Worm (Caenorhabditis elegans): ENCODE results near the gene C50F4.16.

Gene C50F4.16

DNA sequence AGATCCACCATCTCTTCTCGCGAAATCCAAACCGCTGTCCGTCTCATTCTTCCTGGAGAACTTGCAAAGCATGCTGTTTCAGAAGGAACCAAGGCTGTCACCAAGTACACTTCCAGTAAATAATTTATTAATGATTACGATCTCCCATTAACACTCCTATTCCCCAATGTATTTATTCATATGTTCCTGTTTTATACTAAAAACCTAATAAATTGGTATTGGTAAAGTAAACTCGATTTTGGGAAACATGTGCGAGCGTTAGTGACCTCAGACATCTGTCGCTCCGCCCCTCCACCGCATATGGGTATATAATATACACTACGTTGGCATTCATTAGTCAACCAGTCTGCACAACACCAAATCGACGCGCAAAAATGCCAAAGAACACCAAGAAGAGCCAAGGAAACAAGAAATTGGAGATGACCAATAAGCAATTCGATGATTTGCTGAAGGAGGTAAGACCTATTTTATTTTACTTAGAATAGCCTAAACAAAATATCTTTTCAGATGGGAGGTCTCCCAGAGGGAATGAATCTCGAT is 4.7 kb upstream of the C50F4.16 start, which contains the start of gene C50F4.6:
C50F4.6 (plus strand) TSS at position 51 of the 540 bp plus-strand sequence.
- TF ChIP-seq lsy-2 (tag; optimal IDR thresholded peaks at IDR 0.05) (peak in 1 of 2 experiments; percentile 13), nhr-129 (tag; optimal IDR thresholded peaks at IDR 0.05) (no peak), fos-1 (tag; optimal IDR thresholded peaks at IDR 0.05) (no peak), sma-3 (GFP tag; optimal IDR thresholded peaks at IDR 0.05) (no peak), mdl-1 (tag; optimal IDR thresholded peaks at IDR 0.05) (no peak)

DNA sequence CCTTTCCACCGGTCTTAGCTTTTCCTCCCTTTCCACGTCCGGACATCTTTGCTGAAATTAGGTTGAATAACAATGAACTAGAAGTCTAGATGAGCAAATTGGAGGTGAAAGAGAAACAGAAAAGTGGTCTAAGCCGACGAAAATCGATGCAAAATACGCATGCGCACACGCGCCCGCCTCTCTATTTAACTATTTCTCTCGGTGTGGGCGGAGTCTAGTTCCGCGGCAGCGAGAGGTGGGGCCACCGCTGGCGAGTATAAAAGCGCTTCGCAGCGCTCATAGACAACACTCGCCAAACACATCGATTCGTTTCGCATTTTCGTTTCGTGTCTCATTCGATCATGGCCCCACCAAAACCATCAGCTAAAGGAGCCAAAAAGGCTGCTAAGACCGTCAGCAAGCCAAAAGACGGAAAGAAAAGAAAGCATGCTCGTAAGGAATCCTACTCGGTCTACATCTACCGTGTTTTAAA is 3.9 kb upstream of the C50F4.16 start, which contains the start of the genes his-35 and his-41:
his-35 (minus strand) TSS at position 51 of the 472 bp plus-strand sequence.
his-41 (plus strand) TSS at position 299 of the 472 bp plus-strand sequence.
- TF ChIP-seq ama-1 (optimal IDR thresholded peaks at IDR 0.05) = peak; percentile 77
- peak; percentile 48 for TF ChIP-seq fos-1 (tag; optimal IDR thresholded peaks at IDR 0.05)
- no peak for TF ChIP-seq blmp-1 (tag; optimal IDR thresholded peaks at IDR 0.05; ENCODE audit: insufficient read depth)
- peak; percentile 11 for TF ChIP-seq nhr-21 (tag; optimal IDR thresholded peaks at IDR 0.05)
- no peak for TF ChIP-seq elt-1 (tag; optimal IDR thresholded peaks at IDR 0.05)
- TF ChIP-seq alr-1 (tag; optimal IDR thresholded peaks at IDR 0.05) = no peak
- TF ChIP-seq ztf-1 (GFP tag; conservative IDR thresholded peaks at IDR 0.05) = no peak
- no peak for TF ChIP-seq lin-39 (tag; optimal IDR thresholded peaks at IDR 0.05)
- no peak for TF ChIP-seq nhr-237 (tag; optimal IDR thresholded peaks at IDR 0.05)
- TF ChIP-seq aly-2 (tag; optimal IDR thresholded peaks at IDR 0.05) = no peak
- TF ChIP-seq nhr-11 (tag; optimal IDR thresholded peaks at IDR 0.05) = no peak
- TF ChIP-seq nhr-23 (tag; optimal IDR thresholded peaks at IDR 0.05) = no peak
- TF ChIP-seq crh-2 (tag; optimal IDR thresholded peaks at IDR 0.05) = peak; percentile 51
- peak; percentile 74 for TF ChIP-seq C34F6.9 (tag; optimal IDR thresholded peaks at IDR 0.05)
- TF ChIP-seq F13H6.1 (tag; optimal IDR thresholded peaks at IDR 0.05) = peak; percentile 62
- TF ChIP-seq R02D3.7 (tag; optimal IDR thresholded peaks at IDR 0.05) = no peak
- no peak for TF ChIP-seq dmd-4 (tag; optimal IDR thresholded peaks at IDR 0.05)
- peak; percentile 50 for TF ChIP-seq sma-3 (GFP tag; optimal IDR thresholded peaks at IDR 0.05)
- TF ChIP-seq skn-1 (tag; optimal IDR thresholded peaks at IDR 0.05) = no peak
- no peak for TF ChIP-seq Y55F3AM.14 (GFP tag; optimal IDR thresholded peaks at IDR 0.05)
- TF ChIP-seq nhr-6 (tag; optimal IDR thresholded peaks at IDR 0.05) = no peak
- no peak for TF ChIP-seq zag-1 (tag; optimal IDR thresholded peaks at IDR 0.05)
- TF ChIP-seq lin-11 (tag; optimal IDR thresholded peaks at IDR 0.05) = peak; percentile 35
- peak; percentile 38 to 51 for TF ChIP-seq lsy-2 (tag; optimal IDR thresholded peaks at IDR 0.05)
- TF ChIP-seq snpc-4 (tag; optimal IDR thresholded peaks at IDR 0.05) = no peak
- TF ChIP-seq mdl-1 (tag; optimal IDR thresholded peaks at IDR 0.05) = peak in 1 of 2 experiments; percentile 31
- no peak for TF ChIP-seq ZK546.5 (tag; optimal IDR thresholded peaks at IDR 0.05)
- TF ChIP-seq unc-39 (tag; optimal IDR thresholded peaks at IDR 0.05) = no peak
- no peak for TF ChIP-seq sem-4 (tag; optimal IDR thresholded peaks at IDR 0.05)
- peak; percentile 37 for TF ChIP-seq sma-9 (GFP tag; optimal IDR thresholded peaks at IDR 0.05)
- TF ChIP-seq sma-9 (tag; optimal IDR thresholded peaks at IDR 0.05) = no peak
- no peak for TF ChIP-seq mab-5 (tag; optimal IDR thresholded peaks at IDR 0.05)
- no peak for TF ChIP-seq ceh-16 (tag; optimal IDR thresholded peaks at IDR 0.05)
- TF ChIP-seq elt-3 (tag; optimal IDR thresholded peaks at IDR 0.05) = no peak
- no peak for TF ChIP-seq mbf-1 (tag; optimal IDR thresholded peaks at IDR 0.05)
- peak; percentile 15 for TF ChIP-seq lin-13 (GFP tag; optimal IDR thresholded peaks at IDR 0.05)
- TF ChIP-seq unc-55 (GFP tag; optimal IDR thresholded peaks at IDR 0.05) = peak; percentile 15
- peak; percentile 53 for TF ChIP-seq gmeb-1 (tag; optimal IDR thresholded peaks at IDR 0.05)
- no peak for TF ChIP-seq nhr-25 (tag; optimal IDR thresholded peaks at IDR 0.05)

DNA sequence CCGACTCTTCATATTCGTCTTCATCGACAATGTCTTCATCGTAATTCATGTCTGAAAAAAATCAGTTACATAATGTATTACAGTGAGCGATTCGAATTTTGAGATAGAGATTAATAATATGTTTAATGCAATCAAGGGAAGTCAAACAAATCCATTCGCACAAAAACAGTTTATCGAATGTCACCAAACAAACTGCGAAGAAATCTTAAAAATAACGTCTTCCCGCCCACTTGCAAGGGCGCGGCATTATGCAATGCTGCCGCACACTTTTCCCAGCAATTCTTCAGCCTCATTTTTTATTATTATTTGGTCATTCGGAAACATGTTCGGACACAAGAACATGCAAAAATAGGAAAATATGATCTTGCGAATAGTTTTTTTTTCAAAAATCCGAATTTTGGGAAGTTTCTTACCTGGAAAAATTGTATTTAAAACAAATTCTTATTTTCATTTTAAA is 2.8 kb upstream of the C50F4.16 start, which contains the start of gene mdf-1:
mdf-1 (minus strand) TSS at position 51 of the 457 bp plus-strand sequence.
- TF ChIP-seq nhr-6 (tag; optimal IDR thresholded peaks at IDR 0.05) (no peak), ztf-4 (tag; optimal IDR thresholded peaks at IDR 0.05) (peak; percentile 39), F13H6.1 (tag; optimal IDR thresholded peaks at IDR 0.05) (peak; percentile 59), skn-1 (tag; optimal IDR thresholded peaks at IDR 0.05) (no peak), snpc-4 (tag; optimal IDR thresholded peaks at IDR 0.05) (peak; percentile 37), nhr-10 (tag; optimal IDR thresholded peaks at IDR 0.05) (no peak), blmp-1 (tag; optimal IDR thresholded peaks at IDR 0.05; ENCODE audit: insufficient read depth) (peak; percentile 38), unc-55 (GFP tag; optimal IDR thresholded peaks at IDR 0.05) (peak; percentile 83), ceh-82 (tag; optimal IDR thresholded peaks at IDR 0.05) (no peak), sma-9 (GFP tag; optimal IDR thresholded peaks at IDR 0.05) (peak; percentile 60), sma-9 (tag; optimal IDR thresholded peaks at IDR 0.05) (no peak), nhr-11 (tag; optimal IDR thresholded peaks at IDR 0.05) (no peak), lsy-2 (tag; optimal IDR thresholded peaks at IDR 0.05) (peak in 1 of 2 experiments; percentile 79), Y55F3AM.14 (GFP tag; optimal IDR thresholded peaks at IDR 0.05) (peak; percentile 28), nhr-129 (tag; optimal IDR thresholded peaks at IDR 0.05) (peak; percentile 83), ama-1 (optimal IDR thresholded peaks at IDR 0.05) (peak; percentile 47), gmeb-1 (tag; optimal IDR thresholded peaks at IDR 0.05) (peak; percentile 83), sma-3 (GFP tag; optimal IDR thresholded peaks at IDR 0.05) (peak; percentile 71), mab-5 (tag; optimal IDR thresholded peaks at IDR 0.05) (peak; percentile 35), nhr-12 (tag; optimal IDR thresholded peaks at IDR 0.05) (no peak), fos-1 (tag; optimal IDR thresholded peaks at IDR 0.05) (peak; percentile 44), ZK546.5 (tag; optimal IDR thresholded peaks at IDR 0.05) (no peak), aly-2 (tag; optimal IDR thresholded peaks at IDR 0.05) (no peak), dmd-4 (tag; optimal IDR thresholded peaks at IDR 0.05) (no peak), nhr-77 (tag; optimal IDR thresholded peaks at IDR 0.05) (no peak), ztf-1 (GFP tag; conservative IDR thresholded peaks at IDR 0.05) (no peak), nhr-25 (tag; optimal IDR thresholded peaks at IDR 0.05) (peak; percentile 53), crh-2 (tag; optimal IDR thresholded peaks at IDR 0.05) (peak; percentile 84), lin-11 (tag; optimal IDR thresholded peaks at IDR 0.05) (peak; percentile 54), ztf-11 (tag; optimal IDR thresholded peaks at IDR 0.05) (no peak), sem-4 (tag; optimal IDR thresholded peaks at IDR 0.05) (peak; percentile 70)
